Fruit fly (Drosophila melanogaster) whole organism, adult: Measurements from ENCODE around the gene Jhbp6.

Experiments used
- CG14711 ChIP-seq: fragments of 200-800 bp; sonication (Bioruptor generic); optimal IDR thresholded peaks from 2 replicates; lab custom pipeline; 2018; ENCODE audit warnings: missing biosample characterization, mild to moderate bottlenecking, missing genetic modification characterization, moderate library complexity
- CG1620 ChIP-seq: fragments of 200-800 bp; sonication (Bioruptor generic); optimal IDR thresholded peaks from 2 replicates; lab custom pipeline; 2016; ENCODE audit warnings: missing biosample characterization, missing genetic modification characterization
- CG5204 ChIP-seq: fragments of 200-800 bp; sonication (Bioruptor generic); optimal IDR thresholded peaks from 2 replicates; lab custom pipeline; 2016; ENCODE audit warnings: missing biosample characterization, missing genetic modification characterization
- Hr96 ChIP-seq: fragments of 200-800 bp; sonication (Bioruptor generic); optimal IDR thresholded peaks from 2 replicates; lab custom pipeline; 2016; ENCODE audit warnings: missing biosample characterization, missing genetic modification characterization
- bab1 ChIP-seq: fragments of 200-800 bp; sonication (Bioruptor generic); optimal IDR thresholded peaks from 3 replicates; lab custom pipeline; 2019; ENCODE audit warnings: missing biosample characterization, mild to moderate bottlenecking, missing genetic modification characterization, moderate library complexity
- cic ChIP-seq: fragments of 200-800 bp; sonication (Bioruptor generic); optimal IDR thresholded peaks from 2 replicates; lab custom pipeline; 2017; ENCODE audit warnings: missing biosample characterization, mild to moderate bottlenecking, missing genetic modification characterization, moderate library complexity
- ovo ChIP-seq: fragments of 200-800 bp; sonication (Bioruptor generic); optimal IDR thresholded peaks from 2 replicates; lab custom pipeline; 2016; ENCODE audit warnings: missing biosample characterization, missing genetic modification characterization
- toe ChIP-seq: fragments of 200-800 bp; sonication (Bioruptor generic); optimal IDR thresholded peaks from 2 replicates; lab custom pipeline; 2016; ENCODE audit warnings: missing biosample characterization, missing genetic modification characterization

DNA sequence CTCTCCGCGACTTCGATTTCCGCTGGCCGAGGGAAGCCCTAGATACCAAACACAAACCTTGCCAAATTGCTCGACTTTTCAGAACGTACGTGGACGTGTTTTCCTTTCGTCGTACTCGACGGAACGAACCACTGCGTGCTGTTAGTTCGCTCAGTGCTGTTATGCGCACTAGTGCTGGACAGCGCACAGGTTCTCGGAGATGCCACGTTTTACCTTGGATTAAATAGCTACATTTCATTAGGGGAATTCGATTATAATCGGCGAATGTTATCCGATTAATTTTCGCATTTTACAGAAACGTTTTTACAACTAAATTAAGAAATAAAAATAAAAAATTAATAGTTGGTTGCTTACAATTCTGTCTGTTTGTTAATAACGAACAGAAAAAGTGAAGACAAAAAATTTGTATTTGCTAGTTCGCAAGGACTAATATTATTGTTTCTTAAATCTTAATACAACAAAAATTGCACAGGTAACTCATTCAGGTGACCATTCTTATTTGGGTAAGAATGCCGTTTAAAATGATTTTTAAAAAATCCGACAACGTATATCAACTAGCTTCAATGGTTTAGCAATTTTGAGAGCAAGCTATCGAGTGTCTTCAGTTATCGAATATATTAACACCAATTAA lies 47.5 kb downstream of the Jhbp6 start, which contains the start of the genes ArfGAP3 and CG32452:
- TF ChIP-seq toe (GFP tag; lab: Kevin White, UChicago) (peak; percentile 85), CG5204 (GFP tag; lab: Kevin White, UChicago) (peak; percentile 79), bab1 (GFP tag; lab: Kevin White, UChicago) (peak; percentile 78), CG14711 (tag; lab: Kevin White, UChicago) (peak; percentile 66), Hr96 (GFP tag; lab: Kevin White, UChicago) (peak; percentile 46), CG1620 (peak; percentile 83), cic (peak; percentile 23), ovo (GFP tag; lab: Kevin White, UChicago) (peak; percentile 48)
